Worm (Caenorhabditis elegans) whole organism, L2 larva: ENCODE results near the gene lido-9.

Experiments
- C34F6.9 ChIP-seq: fragments of 150-350 bp; optimal IDR thresholded peaks from 2 replicates; lab custom pipeline; 2014; ENCODE audit warnings: missing biosample characterization, missing genetic modification characterization
- F13H6.1 ChIP-seq: sonication (generic microtip); optimal IDR thresholded peaks from 2 replicates; lab custom pipeline; 2016; ENCODE audit warnings: missing genetic modification characterization, missing compliant biosample characterization
- Y55F3AM.14 ChIP-seq: fragments of 200-800 bp; sonication (Bioruptor generic); optimal IDR thresholded peaks from 2 replicates; lab custom pipeline; 2018; ENCODE audit warnings: mild to moderate bottlenecking, missing genetic modification characterization, missing compliant biosample characterization
- ZK546.5 ChIP-seq: sonication (generic microtip); optimal IDR thresholded peaks from 2 replicates; lab custom pipeline; 2017; ENCODE audit warnings: missing biosample characterization, missing genetic modification characterization
- alr-1 ChIP-seq: fragments of 150-350 bp; optimal IDR thresholded peaks from 2 replicates; lab custom pipeline; 2014; ENCODE audit warnings: missing biosample characterization, missing genetic modification characterization
- aly-2 ChIP-seq: fragments of 150-350 bp; optimal IDR thresholded peaks from 2 replicates; lab custom pipeline; 2014; ENCODE audit warnings: missing biosample characterization, missing genetic modification characterization
- ama-1 ChIP-seq: fragments of 150-350 bp; optimal IDR thresholded peaks from 2 replicates; lab custom pipeline; 2018; ENCODE audit warnings: inconsistent platforms
- blmp-1 ChIP-seq: sonication (generic microtip); optimal IDR thresholded peaks from 2 replicates; lab custom pipeline; 2017; ENCODE audit warnings: missing genetic modification characterization, mild to moderate bottlenecking, missing compliant biosample characterization, antibody characterized with exemption, moderate library complexity; ENCODE audit not compliant: insufficient read depth
- ceh-16 ChIP-seq: fragments of 150-350 bp; optimal IDR thresholded peaks from 2 replicates; lab custom pipeline; 2014; ENCODE audit warnings: missing biosample characterization, missing genetic modification characterization
- crh-2 ChIP-seq: sonication (generic microtip); optimal IDR thresholded peaks from 2 replicates; lab custom pipeline; 2017; ENCODE audit warnings: missing biosample characterization, missing genetic modification characterization
- dmd-4 ChIP-seq: sonication (generic microtip); optimal IDR thresholded peaks from 2 replicates; lab custom pipeline; 2017; ENCODE audit warnings: missing biosample characterization, missing genetic modification characterization
- egl-27 ChIP-seq: sonication (generic microtip); optimal IDR thresholded peaks from 3 replicates; lab custom pipeline; 2017; ENCODE audit warnings: missing biosample characterization, missing genetic modification reagents, missing genetic modification characterization
- elt-1 ChIP-seq: fragments of 150-350 bp; optimal IDR thresholded peaks from 2 replicates; lab custom pipeline; 2014; ENCODE audit warnings: missing biosample characterization, missing genetic modification characterization
- gmeb-1 ChIP-seq: fragments of 150-350 bp; optimal IDR thresholded peaks from 2 replicates; lab custom pipeline; 2014; ENCODE audit warnings: missing biosample characterization, missing genetic modification characterization
- lin-11 ChIP-seq: fragments of 150-350 bp; sonication (generic microtip); optimal IDR thresholded peaks from 2 replicates; lab custom pipeline; 2014; ENCODE audit warnings: missing biosample characterization, missing genetic modification characterization, inconsistent platforms, mixed read lengths
- lin-13 ChIP-seq: fragments of 150-350 bp; optimal IDR thresholded peaks from 2 replicates; lab custom pipeline; 2014; ENCODE audit warnings: missing biosample characterization, missing genetic modification reagents, missing genetic modification characterization
- lin-39 ChIP-seq: fragments of 150-350 bp; optimal IDR thresholded peaks from 2 replicates; lab custom pipeline; 2014; ENCODE audit warnings: missing biosample characterization, missing genetic modification reagents, missing genetic modification characterization
- lsy-2 ChIP-seq, 2 experiments: fragments of 150-350 bp in 1 of 2; sonication (generic microtip) in 1 of 2; optimal IDR thresholded peaks; 2 replicates each; lab custom pipeline; 2014 to 2017; ENCODE audit warnings: missing biosample characterization in 2 of 2, missing genetic modification characterization in 2 of 2
- mab-5 ChIP-seq: fragments of 150-350 bp; optimal IDR thresholded peaks from 2 replicates; lab custom pipeline; 2014; ENCODE audit warnings: missing biosample characterization, missing genetic modification characterization
- mbf-1 ChIP-seq: sonication (generic microtip); optimal IDR thresholded peaks from 2 replicates; lab custom pipeline; 2017; ENCODE audit warnings: missing biosample characterization, missing genetic modification characterization
- mdl-1 ChIP-seq, 2 experiments: fragments of 150-350 bp in 1 of 2; sonication (generic microtip) in 1 of 2; optimal IDR thresholded peaks; 2 replicates each; lab custom pipeline; 2017; ENCODE audit warnings: missing biosample characterization in 2 of 2, missing genetic modification characterization in 2 of 2
- nhr-10 ChIP-seq: sonication (generic microtip); optimal IDR thresholded peaks from 2 replicates; lab custom pipeline; 2017; ENCODE audit warnings: missing biosample characterization, missing genetic modification characterization
- nhr-12 ChIP-seq: fragments of 150-350 bp; optimal IDR thresholded peaks from 2 replicates; lab custom pipeline; 2014; ENCODE audit warnings: missing biosample characterization, missing genetic modification characterization
- nhr-129 ChIP-seq: fragments of 150-350 bp; optimal IDR thresholded peaks from 2 replicates; lab custom pipeline; 2014; ENCODE audit warnings: missing biosample characterization, missing genetic modification characterization
- nhr-21 ChIP-seq: fragments of 150-350 bp; optimal IDR thresholded peaks from 2 replicates; lab custom pipeline; 2014; ENCODE audit warnings: missing biosample characterization, missing genetic modification characterization
- nhr-237 ChIP-seq: fragments of 150-350 bp; optimal IDR thresholded peaks from 2 replicates; lab custom pipeline; 2014; ENCODE audit warnings: missing biosample characterization, missing genetic modification characterization
- nhr-77 ChIP-seq: fragments of 150-350 bp; optimal IDR thresholded peaks from 2 replicates; lab custom pipeline; 2014; ENCODE audit warnings: missing biosample characterization, missing genetic modification characterization
- peb-1 ChIP-seq: fragments of 150-350 bp; optimal IDR thresholded peaks from 2 replicates; lab custom pipeline; 2014; ENCODE audit warnings: missing biosample characterization, missing genetic modification characterization
- sem-4 ChIP-seq: fragments of 150-350 bp; optimal IDR thresholded peaks from 2 replicates; lab custom pipeline; 2014; ENCODE audit warnings: missing biosample characterization, missing genetic modification reagents, missing genetic modification characterization
- skn-1 ChIP-seq: sonication (generic microtip); optimal IDR thresholded peaks from 2 replicates; lab custom pipeline; 2017; ENCODE audit warnings: missing biosample characterization, missing genetic modification characterization
- sma-3 ChIP-seq: sonication (generic microtip); optimal IDR thresholded peaks from 2 replicates; lab custom pipeline; 2016; ENCODE audit warnings: missing genetic modification reagents, missing genetic modification characterization, missing compliant biosample characterization
- sma-9 ChIP-seq, 2 experiments: fragments of 150-350 bp in 1 of 2; sonication (generic microtip) in 1 of 2; optimal IDR thresholded peaks; 2 replicates each; lab custom pipeline; 2014 to 2016; ENCODE audit warnings: missing genetic modification characterization in 2 of 2, mild to moderate bottlenecking in 1 of 2, missing biosample characterization in 1 of 2, missing compliant biosample characterization in 1 of 2, missing genetic modification reagents in 1 of 2, moderate library complexity in 1 of 2
- snpc-4 ChIP-seq: fragments of 150-350 bp; optimal IDR thresholded peaks from 2 replicates; lab custom pipeline; 2014; ENCODE audit warnings: missing biosample characterization, missing genetic modification characterization
- unc-55 ChIP-seq: fragments of 150-350 bp; sonication (generic microtip); optimal IDR thresholded peaks from 3 replicates; lab custom pipeline; 2014; ENCODE audit warnings: missing biosample characterization, missing genetic modification reagents, missing genetic modification characterization
- zag-1 ChIP-seq: fragments of 150-350 bp; optimal IDR thresholded peaks from 2 replicates; lab custom pipeline; 2014; ENCODE audit warnings: missing biosample characterization, missing genetic modification characterization
- ztf-11 ChIP-seq: sonication (generic microtip); optimal IDR thresholded peaks from 2 replicates; lab custom pipeline; 2017; ENCODE audit warnings: missing biosample characterization, missing genetic modification characterization
- ztf-4 ChIP-seq: fragments of 150-350 bp; optimal IDR thresholded peaks from 2 replicates; lab custom pipeline; 2014; ENCODE audit warnings: missing biosample characterization, missing genetic modification characterization

The lido-9 gene

DNA sequence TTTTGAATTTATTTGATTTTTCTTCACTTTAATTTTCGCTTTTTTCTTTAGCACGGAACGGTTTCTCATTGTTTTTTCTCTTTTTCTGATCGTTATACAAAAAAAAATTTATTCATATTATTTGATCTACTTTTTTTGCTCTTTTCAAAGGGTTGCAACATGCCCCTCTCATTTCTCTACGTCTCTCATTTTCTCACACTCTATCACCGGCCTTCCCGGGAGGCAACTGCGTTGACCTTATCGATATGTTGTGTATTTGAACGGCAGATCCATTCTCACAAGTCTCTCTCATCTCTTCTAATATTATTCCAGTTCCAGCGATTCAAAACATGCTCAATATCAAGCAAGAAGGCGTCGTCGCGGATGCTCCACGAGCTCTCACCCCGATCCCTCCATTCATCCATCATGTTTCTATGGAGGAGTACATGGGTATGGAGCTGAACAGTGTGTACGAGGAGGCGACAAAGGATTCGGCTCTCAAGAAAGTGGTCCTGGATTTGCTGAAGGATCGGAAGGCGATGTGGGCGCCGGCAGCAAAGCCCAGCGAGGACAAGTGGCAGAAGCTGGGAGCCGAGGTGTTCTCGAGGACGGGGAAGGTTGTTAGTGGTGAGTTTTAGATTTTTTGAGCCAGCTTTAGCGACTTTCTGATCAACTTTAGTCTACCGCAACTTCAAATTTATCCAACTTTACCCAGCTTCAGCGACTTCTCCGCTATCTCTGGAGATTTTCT lies at the start of gene lido-9:
lido-9 (plus strand) TSS at position 234 of the 730 bp plus-strand sequence.
- TF ChIP-seq nhr-10 (tag; lab: Kevin White, UChicago) (no peak), dmd-4 (tag; lab: Kevin White, UChicago) (no peak), nhr-77 (tag; lab: Kevin White, UChicago) (no peak), sma-3 (GFP tag; lab: Kevin White, UChicago) (no peak), nhr-129 (tag; lab: Kevin White, UChicago) (no peak), sma-9 (GFP tag; optimal IDR thresholded peaks at IDR 0.05; lab: Kevin White, UChicago) (no peak), sma-9 (tag; optimal IDR thresholded peaks at IDR 0.05; lab: Kevin White, UChicago) (no peak), C34F6.9 (no peak)

DNA sequence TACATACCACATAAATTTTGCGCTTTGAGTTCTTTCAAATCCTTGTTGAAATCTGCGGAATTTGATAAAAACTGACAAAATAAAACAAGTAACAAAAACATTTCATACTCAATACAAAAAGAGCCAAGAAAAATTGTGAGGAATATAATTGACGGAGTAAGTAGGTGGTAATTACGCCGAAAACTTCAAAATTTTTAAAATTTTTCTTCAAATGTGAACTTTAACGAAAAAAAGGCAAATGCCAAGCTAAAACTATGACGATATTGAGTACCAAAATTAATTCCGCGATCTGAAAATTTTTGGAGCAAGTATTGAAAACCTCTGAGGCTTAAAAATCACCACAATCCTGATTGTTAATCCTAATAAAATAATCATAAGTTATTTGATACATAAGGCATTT lies 47.9 kb upstream of the lido-9 start, which contains the start of gene irld-51:
irld-51 (minus strand) TSS at position 101 of the 400 bp plus-strand sequence.
- TF ChIP-seq nhr-77 (tag; lab: Kevin White, UChicago), result no peak
- no peak for TF ChIP-seq elt-1 (tag; lab: Kevin White, UChicago)

DNA sequence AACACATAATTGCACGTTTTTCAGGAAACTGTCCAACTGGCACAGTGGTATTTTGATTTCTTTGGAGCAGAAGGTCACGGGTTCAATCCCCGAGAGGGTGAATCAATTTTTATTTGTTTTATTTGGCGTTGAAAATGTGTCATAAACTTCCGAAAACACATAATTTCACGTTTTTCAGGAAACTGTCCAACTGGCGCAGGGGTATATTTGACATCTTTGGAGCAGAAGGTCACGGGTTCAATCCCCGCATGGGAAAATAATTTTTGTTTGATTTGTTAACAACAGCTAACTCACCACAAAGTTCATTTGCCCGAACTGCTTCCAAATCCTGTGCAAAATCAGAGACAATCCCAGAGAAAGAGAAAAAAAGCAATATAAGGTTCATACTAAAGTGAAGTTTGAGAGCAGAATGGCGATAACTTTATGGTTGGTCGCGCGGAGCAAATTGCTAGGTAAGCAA lies 44.9 kb upstream of the lido-9 start, which contains the start of gene irld-48:
irld-48 (plus strand) TSS at position 410 of the 460 bp plus-strand sequence.
- TF ChIP-seq aly-2 (tag; lab: Kevin White, UChicago), result no peak
- TF ChIP-seq mdl-1 (tag; optimal IDR thresholded peaks at IDR 0.05; lab: Kevin White, UChicago), result no peak

DNA sequence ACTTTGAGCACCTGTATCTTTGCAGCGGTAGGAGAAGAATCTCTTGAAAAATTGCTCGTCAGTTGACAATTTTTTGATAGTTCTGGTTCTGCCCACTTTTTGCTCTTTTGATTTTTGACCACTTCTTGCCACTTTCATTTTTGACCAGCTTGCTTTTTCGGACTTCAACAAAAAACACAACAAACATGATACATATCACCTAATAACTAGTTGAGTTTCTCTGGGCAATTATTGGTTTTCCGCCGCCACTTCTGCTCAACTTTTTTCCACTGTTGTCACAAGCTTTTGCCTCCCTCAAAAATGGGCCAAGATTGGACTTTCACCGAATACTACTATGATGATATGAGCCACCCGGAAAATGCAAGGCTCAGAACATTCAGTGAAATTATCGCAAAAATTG lies 42.3 kb upstream of the lido-9 start, which contains the start of gene srw-60:
srw-60 (plus strand) TSS at position 301 of the 400 bp plus-strand sequence.
- no peak for TF ChIP-seq snpc-4 (tag; lab: Kevin White, UChicago)
- no peak for TF ChIP-seq zag-1 (tag; lab: Kevin White, UChicago)
- TF ChIP-seq mab-5 (tag; lab: Kevin White, UChicago), result no peak
- TF ChIP-seq lsy-2 (tag; optimal IDR thresholded peaks at IDR 0.05; lab: Kevin White, UChicago), result no peak
- TF ChIP-seq nhr-21 (tag; lab: Kevin White, UChicago), result no peak
- no peak for TF ChIP-seq nhr-77 (tag; lab: Kevin White, UChicago)
- TF ChIP-seq peb-1 (tag; lab: Kevin White, UChicago), result no peak
- TF ChIP-seq mbf-1 (tag; lab: Kevin White, UChicago), result no peak
- TF ChIP-seq gmeb-1 (tag; lab: Kevin White, UChicago), result no peak
- no peak for TF ChIP-seq crh-2 (tag; lab: Kevin White, UChicago)
- TF ChIP-seq lin-13 (GFP tag; lab: Kevin White, UChicago), result no peak
- TF ChIP-seq blmp-1 (tag; lab: Kevin White, UChicago), result no peak

DNA sequence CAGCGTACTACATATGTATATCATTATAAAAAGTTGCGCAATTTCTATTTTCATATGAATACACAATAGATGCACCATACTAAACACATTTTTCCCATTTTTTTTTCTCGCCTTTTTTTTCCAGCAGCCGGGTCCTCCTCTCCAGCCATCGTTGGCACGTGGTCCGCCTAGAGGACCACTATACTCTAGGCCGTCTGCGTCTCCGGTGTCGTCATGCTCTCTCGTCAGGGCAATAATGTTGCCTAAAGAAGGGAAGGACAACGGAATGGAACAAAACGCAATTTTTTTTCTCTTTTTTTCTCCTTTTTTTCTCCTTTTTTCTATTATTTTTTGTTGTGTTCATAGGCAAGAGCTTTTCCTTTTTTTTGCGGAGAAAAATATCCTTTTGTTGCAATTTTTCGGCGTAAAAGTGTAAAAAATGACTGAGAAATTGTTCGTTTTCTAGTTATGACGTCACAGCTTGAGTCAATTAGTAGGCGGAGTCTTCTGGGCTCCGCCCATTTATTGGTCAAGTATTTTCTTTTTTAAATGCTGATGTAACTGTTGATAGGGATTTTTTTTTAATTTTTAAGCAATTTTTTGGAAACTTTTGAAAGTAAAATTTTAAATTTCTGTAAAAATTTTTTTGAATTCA lies 37.9 kb upstream of the lido-9 start:
- TF ChIP-seq lin-39 (tag; lab: Kevin White, UChicago), result no peak
- no peak for TF ChIP-seq alr-1 (tag; lab: Kevin White, UChicago)
- no peak for TF ChIP-seq ztf-4 (tag; lab: Kevin White, UChicago)
- no peak for TF ChIP-seq ceh-16 (tag; lab: Kevin White, UChicago)
- TF ChIP-seq lin-13 (GFP tag; lab: Kevin White, UChicago), result no peak
- no peak for TF ChIP-seq nhr-237 (tag; lab: Kevin White, UChicago)
- peak; percentile 97 to 98 for TF ChIP-seq mdl-1 (tag; optimal IDR thresholded peaks at IDR 0.05; lab: Kevin White, UChicago)
- peak; percentile 7 for TF ChIP-seq lin-11 (tag; lab: Kevin White, UChicago)
- no peak for TF ChIP-seq skn-1
- TF ChIP-seq egl-27, result no peak
- peak; percentile 47 for TF ChIP-seq unc-55 (GFP tag; lab: Kevin White, UChicago)
- TF ChIP-seq ama-1, result no peak
- peak; percentile 81 for TF ChIP-seq zag-1 (tag; lab: Kevin White, UChicago)
- TF ChIP-seq ZK546.5, result no peak
- peak; percentile 46 for TF ChIP-seq Y55F3AM.14 (GFP tag; lab: Kevin White, UChicago)
- peak; percentile 79 for TF ChIP-seq sma-9 (GFP tag; optimal IDR thresholded peaks at IDR 0.05; lab: Kevin White, UChicago)
- TF ChIP-seq sma-9 (tag; optimal IDR thresholded peaks at IDR 0.05; lab: Kevin White, UChicago), result no peak
- no peak for TF ChIP-seq sem-4
- TF ChIP-seq nhr-10 (tag; lab: Kevin White, UChicago), result no peak
- peak; percentile 41 for TF ChIP-seq C34F6.9
- no peak for TF ChIP-seq nhr-77 (tag; lab: Kevin White, UChicago)
- peak; percentile 31 for TF ChIP-seq mab-5 (tag; lab: Kevin White, UChicago)
- no peak for TF ChIP-seq sma-3 (GFP tag; lab: Kevin White, UChicago)
- TF ChIP-seq nhr-12 (tag; lab: Kevin White, UChicago), result no peak
- TF ChIP-seq crh-2 (tag; lab: Kevin White, UChicago), result peak; percentile 40
- TF ChIP-seq F13H6.1 (tag; lab: Kevin White, UChicago), result peak; percentile 57
- no peak for TF ChIP-seq dmd-4 (tag; lab: Kevin White, UChicago)
- TF ChIP-seq ztf-11, result no peak
